Worm (Caenorhabditis elegans): ENCODE measurements around the gene C47E8.3.

DNA sequence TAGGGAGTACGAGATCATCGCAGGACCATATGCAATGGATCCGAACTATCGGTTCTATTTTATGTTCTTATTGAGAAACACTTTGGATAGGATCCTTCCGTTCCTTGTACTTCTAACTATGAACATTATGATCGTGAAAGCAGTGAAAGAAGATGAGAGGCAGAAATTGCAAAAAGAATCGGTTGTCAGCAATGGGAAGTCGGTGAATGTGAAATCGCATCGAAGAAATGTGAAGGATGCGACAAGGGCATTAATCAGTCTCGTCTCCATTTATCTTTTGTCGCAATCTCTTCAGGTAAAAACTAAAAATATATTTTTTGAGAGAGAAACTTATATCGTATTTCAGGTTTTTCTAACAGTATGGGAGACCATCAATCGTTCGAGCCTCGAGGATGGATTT lies 2.8 kb downstream of the C47E8.3 start:
- TF ChIP-seq W03F9.2 (tag; optimal IDR thresholded peaks at IDR 0.05) = no peak
- TF ChIP-seq him-1 (tag; optimal IDR thresholded peaks at IDR 0.05) = no peak
- no peak for TF ChIP-seq dao-5 (tag; optimal IDR thresholded peaks at IDR 0.05)
